Fruit fly (Drosophila melanogaster) whole organism, embryonic: ENCODE measurements around the gene B-H1.

ENCODE experiments used
- C15 ChIP-seq: fragments of 200-800 bp; sonication (Bioruptor generic); IDR thresholded peaks from 3 replicates; pipeline ENCODE4 v1.3.6; 2022; ENCODE audit warnings: missing biosample characterization, missing genetic modification characterization
- CG1233 ChIP-seq: fragments of 200-800 bp; sonication (Bioruptor generic); optimal IDR thresholded peaks from 4 replicates; lab custom pipeline; 2018; ENCODE audit warnings: missing biosample characterization, mild to moderate bottlenecking, missing genetic modification characterization
- CG17802 ChIP-seq: fragments of 200-800 bp; sonication (Bioruptor generic); optimal IDR thresholded peaks from 2 replicates; lab custom pipeline; 2018; ENCODE audit warnings: missing biosample characterization, mild to moderate bottlenecking, missing genetic modification characterization, moderate library complexity
- CG17912 ChIP-seq: fragments of 200-800 bp; sonication (Bioruptor generic); optimal IDR thresholded peaks from 2 replicates; lab custom pipeline; 2018; ENCODE audit warnings: missing biosample characterization, mild to moderate bottlenecking, missing genetic modification characterization
- CG3281 ChIP-seq: fragments of 200-800 bp; sonication (Bioruptor generic); optimal IDR thresholded peaks from 3 replicates; lab custom pipeline; 2017; ENCODE audit warnings: missing biosample characterization, mild to moderate bottlenecking, missing genetic modification characterization
- CG8478 ChIP-seq: fragments of >200 bp; optimal IDR thresholded peaks from 2 replicates; lab custom pipeline; 2018
- CoRest ChIP-seq: fragments of 200-800 bp; sonication (Bioruptor generic); optimal IDR thresholded peaks from 3 replicates; lab custom pipeline; 2018; ENCODE audit warnings: missing biosample characterization, mild to moderate bottlenecking, missing genetic modification characterization, moderate library complexity
- Ssrp ChIP-seq: fragments of 200-800 bp; sonication (Bioruptor generic); optimal IDR thresholded peaks from 2 replicates; lab custom pipeline; 2018; ENCODE audit warnings: missing biosample characterization, mild to moderate bottlenecking, missing genetic modification characterization, moderate library complexity
- caup ChIP-seq: fragments of 200-800 bp; sonication (Bioruptor generic); optimal IDR thresholded peaks from 3 replicates; lab custom pipeline; 2017; ENCODE audit warnings: missing biosample characterization, mild to moderate bottlenecking, missing genetic modification characterization, moderate library complexity; ENCODE audit not compliant: severe bottlenecking
- p53 ChIP-seq: fragments of 200-800 bp; sonication (Bioruptor generic); optimal IDR thresholded peaks from 2 replicates; lab custom pipeline; 2016; ENCODE audit warnings: missing biosample characterization, missing genetic modification characterization

dm6 chrX:17407737-17408136 is 10.5 kb downstream of the B-H1 start:
- TF ChIP-seq Ssrp (tag; lab: Kevin White, UChicago): no peak
- TF ChIP-seq C15 (GFP tag; lab: Robert Waterston, UW): no peak
- no peak for TF ChIP-seq CG1233 (GFP tag; lab: Kevin White, UChicago)
- TF ChIP-seq CoRest (tag; lab: Kevin White, UChicago): no peak
- no peak for TF ChIP-seq CG3281 (GFP tag; lab: Kevin White, UChicago)
- TF ChIP-seq CG17802 (tag; lab: Kevin White, UChicago): no peak
- TF ChIP-seq CG17912 (GFP tag; lab: Kevin White, UChicago): no peak
- no peak for TF ChIP-seq CG8478 (lab: Kevin White, UChicago)
- TF ChIP-seq caup (GFP tag; lab: Kevin White, UChicago): no peak
- no peak for TF ChIP-seq p53 (GFP tag; lab: Kevin White, UChicago)
